Worm (Caenorhabditis elegans) whole organism, L3 larva: Measurements from ENCODE around the gene K05F1.14.

Experiments used
- R02D3.7 ChIP-seq: fragments of 150-350 bp; optimal IDR thresholded peaks from 2 replicates; lab custom pipeline; 2014; ENCODE audit warnings: missing biosample characterization, missing genetic modification characterization
- ZK546.5 ChIP-seq: sonication (generic microtip); optimal IDR thresholded peaks from 2 replicates; lab custom pipeline; 2017; ENCODE audit warnings: missing biosample characterization, missing genetic modification characterization
- aly-2 ChIP-seq: fragments of 150-350 bp; optimal IDR thresholded peaks from 2 replicates; lab custom pipeline; 2014; ENCODE audit warnings: missing biosample characterization, missing genetic modification characterization
- ama-1 ChIP-seq: fragments of 150-350 bp; optimal IDR thresholded peaks from 2 replicates; lab custom pipeline; 2018
- ceh-82 ChIP-seq: fragments of 150-350 bp; optimal IDR thresholded peaks from 2 replicates; lab custom pipeline; 2014; ENCODE audit warnings: missing biosample characterization, missing genetic modification characterization
- ceh-9 ChIP-seq: sonication (generic microtip); optimal IDR thresholded peaks from 2 replicates; lab custom pipeline; 2018; ENCODE audit warnings: missing biosample characterization, missing genetic modification characterization
- daf-12 ChIP-seq: fragments of 150-350 bp; optimal IDR thresholded peaks from 2 replicates; lab custom pipeline; 2014; ENCODE audit warnings: missing biosample characterization, missing genetic modification reagents, missing genetic modification characterization
- egl-27 ChIP-seq: sonication (generic microtip); optimal IDR thresholded peaks from 4 replicates; lab custom pipeline; 2017; ENCODE audit warnings: missing biosample characterization, missing genetic modification reagents, missing genetic modification characterization
- egl-5 ChIP-seq: fragments of 150-350 bp; optimal IDR thresholded peaks from 2 replicates; lab custom pipeline; 2017; ENCODE audit warnings: missing biosample characterization, missing genetic modification reagents, missing genetic modification characterization, inconsistent platforms
- elt-2 ChIP-seq: sonication (generic microtip); optimal IDR thresholded peaks from 2 replicates; lab custom pipeline; 2016; ENCODE audit warnings: missing genetic modification reagents, mild to moderate bottlenecking, missing genetic modification characterization, missing compliant biosample characterization
- elt-3 ChIP-seq, 3 experiments: fragments of 150-350 bp in 1 of 3; sonication (generic microtip) in 2 of 3; optimal IDR thresholded peaks; 2 replicates in 2 of 3; 4 replicates in 1 of 3; lab custom pipeline; 2014 to 2017; ENCODE audit warnings: missing biosample characterization in 3 of 3, missing genetic modification characterization in 3 of 3
- fkh-10 ChIP-seq: sonication (generic microtip); optimal IDR thresholded peaks from 2 replicates; lab custom pipeline; 2017; ENCODE audit warnings: missing biosample characterization, missing genetic modification reagents, missing genetic modification characterization
- fkh-2 ChIP-seq: fragments of 150-350 bp; optimal IDR thresholded peaks from 2 replicates; lab custom pipeline; 2014; ENCODE audit warnings: missing biosample characterization, missing genetic modification reagents, missing genetic modification characterization
- hmg-11 ChIP-seq: sonication (generic microtip); optimal IDR thresholded peaks from 2 replicates; lab custom pipeline; 2016; ENCODE audit warnings: missing genetic modification characterization, missing compliant biosample characterization
- jun-1 ChIP-seq: fragments of 150-350 bp; optimal IDR thresholded peaks from 2 replicates; lab custom pipeline; 2014; ENCODE audit warnings: missing biosample characterization, missing genetic modification reagents, missing genetic modification characterization
- lin-15B ChIP-seq: fragments of 150-350 bp; optimal IDR thresholded peaks from 2 replicates; lab custom pipeline; 2014; ENCODE audit warnings: missing biosample characterization, missing genetic modification characterization
- lin-39 ChIP-seq: fragments of 150-350 bp; optimal IDR thresholded peaks from 2 replicates; lab custom pipeline; 2018; ENCODE audit warnings: missing biosample characterization, missing genetic modification reagents, missing genetic modification characterization
- mdl-1 ChIP-seq: fragments of 150-350 bp; optimal IDR thresholded peaks from 2 replicates; lab custom pipeline; 2014; ENCODE audit warnings: missing biosample characterization, missing genetic modification characterization
- mml-1 ChIP-seq: fragments of 150-350 bp; sonication (generic microtip); optimal IDR thresholded peaks from 3 replicates; lab custom pipeline; 2014; ENCODE audit warnings: missing biosample characterization, missing genetic modification characterization
- nfya-1 ChIP-seq: sonication (generic microtip); optimal IDR thresholded peaks from 2 replicates; lab custom pipeline; 2017; ENCODE audit warnings: missing genetic modification characterization, mild to moderate bottlenecking, missing compliant biosample characterization, antibody characterized with exemption, moderate library complexity; ENCODE audit not compliant: insufficient read depth
- nhr-11 ChIP-seq: fragments of 150-350 bp; optimal IDR thresholded peaks from 2 replicates; lab custom pipeline; 2014; ENCODE audit warnings: missing biosample characterization, missing genetic modification characterization
- nhr-12 ChIP-seq: fragments of 150-350 bp; optimal IDR thresholded peaks from 2 replicates; lab custom pipeline; 2014; ENCODE audit warnings: missing biosample characterization, missing genetic modification characterization
- nhr-23 ChIP-seq: fragments of 150-350 bp; optimal IDR thresholded peaks from 2 replicates; lab custom pipeline; 2014; ENCODE audit warnings: missing biosample characterization, missing genetic modification reagents, missing genetic modification characterization
- nhr-237 ChIP-seq: fragments of 150-350 bp; optimal IDR thresholded peaks from 2 replicates; lab custom pipeline; 2014; ENCODE audit warnings: missing biosample characterization, missing genetic modification characterization
- nhr-67 ChIP-seq: fragments of 150-350 bp; optimal IDR thresholded peaks from 2 replicates; lab custom pipeline; 2014; ENCODE audit warnings: missing biosample characterization, missing genetic modification characterization
- nhr-76 ChIP-seq: fragments of 150-350 bp; sonication (generic microtip); optimal IDR thresholded peaks from 5 replicates; lab custom pipeline; 2014; ENCODE audit warnings: missing biosample characterization, missing genetic modification characterization
- pha-4 ChIP-seq: fragments of 150-350 bp; optimal IDR thresholded peaks from 2 replicates; lab custom pipeline; 2014; ENCODE audit warnings: missing biosample characterization, missing genetic modification reagents, missing genetic modification characterization
- sea-2 ChIP-seq: fragments of 150-350 bp; sonication (generic microtip); optimal IDR thresholded peaks from 4 replicates; lab custom pipeline; 2014; ENCODE audit warnings: missing biosample characterization, missing genetic modification reagents, missing genetic modification characterization
- snpc-4 ChIP-seq: fragments of 150-350 bp; optimal IDR thresholded peaks from 2 replicates; lab custom pipeline; 2014; ENCODE audit warnings: missing biosample characterization, missing genetic modification characterization
- zag-1 ChIP-seq: fragments of 150-350 bp; optimal IDR thresholded peaks from 2 replicates; lab custom pipeline; 2014; ENCODE audit warnings: missing biosample characterization, missing genetic modification characterization

Gene K05F1.14

DNA sequence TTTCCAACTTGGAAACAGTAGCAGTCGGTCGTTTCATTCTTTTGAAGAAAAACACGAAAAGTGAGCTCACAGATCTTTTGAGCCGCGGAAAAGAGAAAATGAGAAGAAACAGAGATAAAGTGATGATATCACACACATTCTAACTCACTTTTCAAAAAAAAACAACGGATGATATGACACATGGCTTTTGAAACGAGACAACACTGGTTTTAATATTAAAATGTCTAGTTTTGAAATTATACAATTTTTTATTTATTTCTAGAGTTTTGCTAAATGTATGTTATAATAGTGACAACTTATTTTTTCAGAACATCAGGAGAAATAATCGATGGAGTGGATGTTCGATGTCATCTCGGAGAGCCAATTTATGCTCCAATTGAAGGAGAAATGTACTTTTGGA lies at the start of gene K05F1.14:
TSS of gene K05F1.14 (minus strand) at position 101 of the 400 bp plus-strand sequence.
- no peak for TF ChIP-seq ZK546.5 (tag; lab: Kevin White, UChicago)
- TF ChIP-seq nhr-23, result no peak
- TF ChIP-seq zag-1, result no peak
- TF ChIP-seq R02D3.7 (tag; lab: Kevin White, UChicago), result no peak
- TF ChIP-seq sea-2, result no peak
- no peak for TF ChIP-seq lin-39 (tag; lab: Kevin White, UChicago)
- no peak for TF ChIP-seq elt-3 (tag; optimal IDR thresholded peaks at IDR 0.05; lab: Kevin White, UChicago)
- TF ChIP-seq nhr-11, result no peak
- TF ChIP-seq nhr-76 (tag; lab: Kevin White, UChicago), result no peak
- TF ChIP-seq ceh-9 (tag; lab: Kevin White, UChicago), result no peak
- TF ChIP-seq, all 47 proteins: peak for 0

DNA sequence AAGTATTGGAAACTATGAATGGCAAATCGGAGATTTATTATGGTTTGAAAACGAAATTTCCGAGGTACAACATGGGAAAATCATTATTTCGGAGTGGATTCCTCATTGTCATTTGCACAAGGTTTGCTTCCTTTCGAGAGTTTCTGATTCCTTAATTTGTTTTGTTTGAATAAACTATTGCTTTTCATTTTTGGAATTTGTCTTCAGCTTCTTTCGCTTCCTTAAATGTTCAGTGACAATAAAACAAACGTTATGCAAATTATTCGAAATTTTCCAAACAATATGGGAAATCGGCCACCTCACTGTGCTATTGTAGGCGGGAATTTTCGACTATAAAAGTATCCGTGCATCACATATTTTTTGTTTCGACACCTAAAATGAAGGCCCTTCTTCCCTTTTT lies 49.5 kb upstream of the K05F1.14 start, which contains the start of gene nep-25:
TSS of gene nep-25 (plus strand) at position 375 of the 400 bp plus-strand sequence.
- TF ChIP-seq elt-3 (tag; optimal IDR thresholded peaks at IDR 0.05; lab: Kevin White, UChicago), result no peak
- no peak for TF ChIP-seq mml-1
- no peak for TF ChIP-seq nhr-11
- TF ChIP-seq nhr-23, result no peak
- no peak for TF ChIP-seq mdl-1 (tag; lab: Kevin White, UChicago)
- TF ChIP-seq ZK546.5 (tag; lab: Kevin White, UChicago), result no peak

DNA sequence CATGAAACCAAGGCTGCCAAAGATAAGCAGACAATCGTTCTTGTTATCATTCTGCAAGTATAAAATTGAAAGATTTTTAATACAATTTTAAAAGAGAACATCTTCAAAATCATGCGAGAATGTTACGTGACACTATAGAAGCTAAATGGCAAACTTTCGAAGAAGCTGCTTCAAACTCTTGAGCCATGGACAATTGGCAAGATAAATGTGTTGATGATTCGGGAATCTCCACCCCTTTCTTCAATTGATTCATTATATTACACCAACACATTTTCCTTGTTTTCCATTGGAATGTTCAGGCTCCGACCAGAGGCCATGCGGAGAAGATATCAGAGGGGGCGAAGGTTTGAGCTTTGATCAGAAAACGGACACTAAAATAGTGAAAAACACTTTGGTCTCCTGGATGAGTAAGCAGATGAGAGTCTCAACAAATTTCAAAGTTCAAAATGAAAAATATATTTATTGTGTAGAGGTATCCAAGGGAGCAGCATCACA lies 48.7 kb upstream of the K05F1.14 start, which contains the start of gene lec-5:
TSS of gene lec-5 (minus strand) at position 51 of the 495 bp plus-strand sequence.
- TF ChIP-seq lin-39 (tag; lab: Kevin White, UChicago), result peak; percentile 9
- no peak for TF ChIP-seq ceh-82

DNA sequence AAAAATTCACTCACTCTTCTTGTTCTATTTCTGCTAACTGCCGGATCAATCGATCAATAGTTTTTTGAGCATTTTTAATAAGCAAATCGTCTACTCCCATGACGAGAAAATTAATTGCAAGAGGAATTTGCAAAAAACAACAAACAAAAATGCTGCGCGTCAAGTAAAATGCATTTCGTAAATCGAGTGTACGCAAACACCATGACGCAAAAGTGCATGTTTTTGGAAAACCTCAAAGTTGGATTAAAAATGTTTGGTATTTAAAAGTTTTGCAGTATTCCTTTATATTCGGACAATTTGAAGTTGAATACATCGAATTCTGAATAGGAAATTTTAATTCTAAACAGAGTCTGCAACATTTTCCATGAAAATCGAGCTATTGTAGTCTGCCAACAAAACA lies 46.8 kb upstream of the K05F1.14 start, which contains the start of gene ZK1248.19:
TSS of gene ZK1248.19 (minus strand) at position 188 of the 400 bp plus-strand sequence.
- TF ChIP-seq pha-4 (tag; lab: Kevin White, UChicago) (peak; percentile 25), lin-15B (tag; lab: Kevin White, UChicago) (peak; percentile 4), R02D3.7 (tag; lab: Kevin White, UChicago) (peak; percentile 88), jun-1 (no peak), snpc-4 (tag; lab: Kevin White, UChicago) (peak; percentile 0), nfya-1 (peak; percentile 28), ceh-9 (tag; lab: Kevin White, UChicago) (no peak), fkh-2 (no peak), ama-1 (lab: Kevin White, UChicago) (peak; percentile 6), hmg-11 (peak; percentile 42)
- TF ChIP-seq, all 47 proteins: peak for 7

DNA sequence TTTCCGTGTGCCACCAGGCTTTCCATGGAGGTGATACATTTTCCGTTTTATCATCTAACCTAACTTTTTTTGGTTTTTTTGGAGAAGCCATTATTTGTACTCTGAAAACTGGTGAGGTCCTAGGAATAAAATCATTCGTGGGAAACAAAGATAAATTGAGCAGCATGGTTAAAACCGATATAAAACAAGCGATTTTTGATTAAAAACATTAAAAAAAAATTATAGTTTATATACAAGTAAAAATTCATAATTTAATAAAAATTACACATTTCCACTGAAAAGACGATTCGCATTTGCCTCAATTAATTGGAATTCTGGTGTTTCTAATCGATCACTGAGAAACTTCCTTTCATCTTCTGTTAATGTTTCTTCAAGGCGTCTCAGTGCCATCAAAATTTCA lies 46.1 kb upstream of the K05F1.14 start, which contains the start of gene ZK1248.15:
TSS of gene ZK1248.15 (minus strand) at position 101 of the 400 bp plus-strand sequence.
- no peak for TF ChIP-seq zag-1
- no peak for TF ChIP-seq nhr-67 (tag; lab: Kevin White, UChicago)
- TF ChIP-seq, all 47 proteins: peak for 0

DNA sequence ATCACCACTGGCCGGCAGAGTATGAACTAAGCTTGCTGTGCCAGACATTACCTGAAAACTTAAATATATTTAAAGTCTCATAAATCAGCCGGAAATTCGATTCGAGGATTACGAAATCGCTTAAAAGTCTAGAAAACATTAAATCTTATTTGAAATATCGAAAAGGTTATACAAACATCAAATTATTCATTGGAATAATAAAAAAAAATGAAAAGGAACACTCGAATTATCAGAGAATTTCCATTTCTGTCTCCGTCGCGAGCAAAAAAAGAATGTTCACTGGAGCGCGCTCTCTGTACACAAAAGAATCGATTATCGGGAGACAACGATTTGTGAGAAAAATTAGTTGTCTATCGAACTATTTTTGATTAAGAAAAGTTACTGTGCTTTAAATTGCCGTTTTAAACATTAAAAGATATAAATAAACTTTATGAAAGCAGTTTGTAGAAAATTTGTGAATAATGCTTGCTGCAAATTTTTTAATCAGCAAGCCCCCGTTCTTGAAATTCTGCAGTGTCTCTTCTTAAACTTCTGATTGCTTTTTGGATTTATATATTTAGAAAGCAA lies 43.8 kb upstream of the K05F1.14 start, which contains the start of gene fzo-1:
TSS of gene fzo-1 (minus strand) at position 51 of the 567 bp plus-strand sequence.
- TF ChIP-seq nfya-1 (peak; percentile 60), lin-15B (tag; lab: Kevin White, UChicago) (peak; percentile 52), pha-4 (tag; lab: Kevin White, UChicago) (peak; percentile 72), egl-27 (tag; lab: Kevin White, UChicago) (no peak), snpc-4 (tag; lab: Kevin White, UChicago) (peak; percentile 29), elt-2 (tag; lab: Kevin White, UChicago) (peak; percentile 47), fkh-10 (GFP tag; lab: Kevin White, UChicago) (peak; percentile 22), ceh-9 (tag; lab: Kevin White, UChicago) (no peak), egl-5 (no peak)

DNA sequence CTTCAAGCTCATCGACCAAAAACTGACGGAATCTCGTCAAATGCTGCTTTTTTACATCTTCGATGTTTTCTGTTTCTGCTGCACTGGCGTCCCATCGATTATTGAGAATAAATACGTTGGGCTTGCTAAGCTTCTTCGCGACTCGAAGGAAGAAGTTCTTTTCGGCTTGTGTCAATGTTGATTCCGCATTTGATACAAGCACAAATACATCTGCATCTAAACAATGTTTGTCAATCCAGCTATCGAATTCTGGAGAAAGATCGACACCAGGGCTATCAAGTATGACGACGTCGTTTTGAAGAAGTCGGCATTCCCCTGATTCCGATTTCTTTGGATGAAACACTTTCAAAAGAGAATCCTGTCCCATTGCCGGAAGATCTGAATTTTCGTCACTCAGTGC lies 42.8 kb upstream of the K05F1.14 start:
- TF ChIP-seq egl-5 (no peak), mml-1 (no peak), aly-2 (no peak), R02D3.7 (tag; lab: Kevin White, UChicago) (no peak), elt-2 (tag; lab: Kevin White, UChicago) (no peak), daf-12 (tag; lab: Kevin White, UChicago) (no peak), fkh-10 (GFP tag; lab: Kevin White, UChicago) (no peak), lin-39 (tag; lab: Kevin White, UChicago) (no peak), ceh-9 (tag; lab: Kevin White, UChicago) (no peak), snpc-4 (tag; lab: Kevin White, UChicago) (no peak), nhr-12 (tag; lab: Kevin White, UChicago) (no peak), nhr-237 (no peak), jun-1 (no peak)
